Worm (Caenorhabditis elegans) whole organism, L4/young adult: ENCODE data around the gene rcd-1.

Experiments used
- dao-5 ChIP-seq: sonication (generic microtip); optimal IDR thresholded peaks from 2 replicates; lab custom pipeline; 2016; ENCODE audit warnings: missing genotype, missing genetic modification characterization, moderate library complexity, missing compliant biosample characterization
- him-1 ChIP-seq: sonication (generic microtip); optimal IDR thresholded peaks from 2 replicates; lab custom pipeline; 2016; ENCODE audit warnings: missing genotype, missing genetic modification reagents, missing genetic modification characterization, missing compliant biosample characterization

DNA sequence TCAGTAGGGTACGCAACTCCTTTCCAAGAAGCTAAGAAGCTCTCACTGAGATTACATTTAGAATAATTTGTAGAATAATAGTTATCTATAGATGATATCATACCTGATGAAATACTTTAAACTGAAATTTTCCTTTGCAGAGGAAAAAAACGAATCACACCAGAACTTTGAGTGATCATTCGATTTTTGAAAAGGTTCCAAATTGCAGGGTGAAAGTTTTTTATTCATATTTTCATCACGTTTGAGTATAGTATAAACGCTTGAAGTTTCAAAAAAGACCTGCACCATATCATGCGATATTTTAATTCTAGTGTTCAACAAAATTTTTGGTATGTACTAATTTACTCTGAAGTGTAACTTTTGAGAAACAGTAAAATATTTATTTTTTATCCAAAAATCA, 39.1 kb upstream of the rcd-1 start, which contains the start of gene srh-100:
- TF ChIP-seq dao-5 (no peak), him-1 (tag; lab: Kevin White, UChicago) (no peak)
